Worm (Caenorhabditis elegans) whole organism, midembryonic: ENCODE data around the gene F08C6.18.

ENCODE experiments used
- T22C8.4 ChIP-seq: fragments of 200-800 bp; sonication (Bioruptor generic); IDR thresholded peaks from 2 replicates; pipeline ENCODE4 v1.3.6; 2022; ENCODE audit warnings: missing genetic modification characterization, missing compliant biosample characterization
- cog-1 ChIP-seq: sonication (generic microtip); optimal IDR thresholded peaks from 2 replicates; lab custom pipeline; 2016; ENCODE audit warnings: missing genetic modification characterization, missing compliant biosample characterization
- flt-1 ChIP-seq: fragments of 200-800 bp; sonication (Bioruptor generic); IDR thresholded peaks from 2 replicates; pipeline ENCODE4 v1.3.6; 2022; ENCODE audit warnings: missing genetic modification characterization, missing compliant biosample characterization
- klf-2 ChIP-seq: fragments of 200-800 bp; sonication (Bioruptor generic); conservative IDR thresholded peaks from 2 replicates; pipeline ENCODE4 v1.3.6; 2022; ENCODE audit warnings: missing genetic modification reagents, missing genetic modification characterization, missing compliant biosample characterization
- med-1 ChIP-seq: sonication (generic microtip); optimal IDR thresholded peaks from 2 replicates; lab custom pipeline; 2017; ENCODE audit warnings: missing genetic modification characterization, mild to moderate bottlenecking, missing compliant biosample characterization, antibody characterized with exemption, missing genetic modification reagents; ENCODE audit not compliant: insufficient read depth
- ref-1 ChIP-seq: fragments of 200-800 bp; sonication (Bioruptor generic); conservative IDR thresholded peaks from 2 replicates; pipeline ENCODE4 v1.3.6; 2022; ENCODE audit warnings: missing genetic modification reagents, missing genetic modification characterization, missing compliant biosample characterization
- tab-1 ChIP-seq: fragments of 200-800 bp; sonication (Bioruptor generic); IDR thresholded peaks from 2 replicates; pipeline ENCODE4 v1.3.6; 2022; ENCODE audit warnings: missing genetic modification characterization, missing compliant biosample characterization
- ztf-23 ChIP-seq: fragments of 200-800 bp; sonication (Bioruptor generic); IDR thresholded peaks from 2 replicates; pipeline ENCODE4 v1.3.6; 2022; ENCODE audit warnings: missing genetic modification reagents, missing genetic modification characterization, missing compliant biosample characterization
- ztf-29 ChIP-seq: fragments of 200-800 bp; sonication (Bioruptor generic); IDR thresholded peaks from 2 replicates; pipeline ENCODE4 v1.3.6; 2022; ENCODE audit warnings: missing genetic modification reagents, missing genetic modification characterization, missing compliant biosample characterization

Gene F08C6.18

ce11 chrX:7525271-7525670 lies 48.2 kb downstream of the F08C6.18 start, which contains the start of gene F46C8.3:
TSS of gene F46C8.3 (plus strand) at chrX:7525571.
- no peak for TF ChIP-seq cog-1 (tag; lab: Kevin White, UChicago)
- TF ChIP-seq flt-1 (GFP tag; lab: Robert Waterston, UW), result no peak
- TF ChIP-seq ref-1, result no peak
- no peak for TF ChIP-seq klf-2 (GFP tag; lab: Robert Waterston, UW)
- TF ChIP-seq ztf-29 (GFP tag; lab: Robert Waterston, UW), result no peak
- no peak for TF ChIP-seq tab-1 (GFP tag; lab: Robert Waterston, UW)
- no peak for TF ChIP-seq ztf-23 (GFP tag; lab: Robert Waterston, UW)
- TF ChIP-seq T22C8.4 (GFP tag; lab: Robert Waterston, UW), result no peak
- TF ChIP-seq med-1 (GFP tag; lab: Kevin White, UChicago), result no peak

ce11 chrX:7523799-7524198 lies 49.6 kb downstream of the F08C6.18 start:
- TF ChIP-seq T22C8.4 (GFP tag; lab: Robert Waterston, UW) (no peak), ztf-29 (GFP tag; lab: Robert Waterston, UW) (no peak), med-1 (GFP tag; lab: Kevin White, UChicago) (no peak), tab-1 (GFP tag; lab: Robert Waterston, UW) (no peak), klf-2 (GFP tag; lab: Robert Waterston, UW) (no peak), cog-1 (tag; lab: Kevin White, UChicago) (no peak)
